Fruit fly (Drosophila melanogaster): ENCODE results near the gene PIG-U.

- TF ChIP-seq Dll (optimal IDR thresholded peaks at IDR 0.05) (no peak), EcR (GFP tag; optimal IDR thresholded peaks at IDR 0.05) (no peak), pan (optimal IDR thresholded peaks at IDR 0.05) (no peak), usp (GFP tag; optimal IDR thresholded peaks at IDR 0.05) (no peak), psq (optimal IDR thresholded peaks at IDR 0.05) (no peak), CG8478 (optimal IDR thresholded peaks at IDR 0.05) (no peak)
Observed at dm6 chr2L:8535394-8536176, 20.7 kb downstream of the PIG-U start.
